Worm (Caenorhabditis elegans): ENCODE measurements around the gene catp-5.

The catp-5 gene

DNA sequence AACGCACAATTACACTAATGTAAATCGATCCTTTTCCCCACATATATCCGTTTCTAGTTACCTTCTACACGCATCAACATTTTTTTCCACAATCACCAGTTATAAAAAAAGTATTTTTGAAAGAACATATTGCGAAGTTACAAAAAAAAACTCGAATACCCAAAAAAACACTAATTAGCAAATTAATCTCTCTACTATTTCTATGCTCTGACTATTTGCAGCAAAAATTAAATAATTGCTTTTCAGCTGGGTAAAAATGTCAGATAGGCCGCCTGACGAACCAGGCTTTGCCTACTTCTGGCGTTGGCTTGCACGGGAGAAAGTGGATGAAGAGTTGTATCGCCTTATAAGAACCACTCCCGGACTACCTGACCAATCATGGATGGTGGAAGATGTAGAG lies 11.5 kb upstream of the catp-5 start, which contains the start of gene K07E3.1:
K07E3.1 (plus strand) TSS at position 247 of the 400 bp plus-strand sequence.
- TF ChIP-seq ceh-83 (GFP tag; optimal IDR thresholded peaks at IDR 0.05) (no peak), snpc-4 (tag; optimal IDR thresholded peaks at IDR 0.05) (no peak), unc-62 (GFP tag; optimal IDR thresholded peaks at IDR 0.05) (no peak), ceh-43 (GFP tag; optimal IDR thresholded peaks at IDR 0.05) (no peak), nhr-2 (tag; optimal IDR thresholded peaks at IDR 0.05) (no peak), ces-1 (GFP tag; optimal IDR thresholded peaks at IDR 0.05) (no peak), nhr-76 (tag; optimal IDR thresholded peaks at IDR 0.05) (no peak), unc-120 (tag; optimal IDR thresholded peaks at IDR 0.05; ENCODE audit: poor library complexity, severe bottlenecking) (no peak), elt-3 (tag; optimal IDR thresholded peaks at IDR 0.05) (no peak), blmp-1 (tag; optimal IDR thresholded peaks at IDR 0.05) (no peak)

DNA sequence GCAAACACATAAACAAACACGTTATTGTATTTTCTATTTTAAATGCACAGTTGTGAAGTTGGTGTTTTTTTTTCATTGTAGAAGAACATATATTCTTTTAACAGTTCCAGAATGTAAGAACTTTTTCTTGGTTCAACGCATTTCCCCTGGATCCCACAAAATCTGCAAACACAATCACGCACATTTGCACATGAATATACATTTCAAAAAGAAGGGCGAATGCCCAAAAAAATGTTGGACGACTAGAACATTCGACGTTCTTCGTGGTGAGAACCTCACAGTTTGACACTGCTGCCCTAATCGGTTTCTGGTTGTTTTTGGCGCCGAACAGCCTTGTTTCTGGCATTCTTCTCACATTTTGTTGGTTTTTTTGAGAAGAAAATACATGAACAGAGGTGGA lies 10.9 kb upstream of the catp-5 start:
- TF ChIP-seq nhr-2 (tag; optimal IDR thresholded peaks at IDR 0.05) (no peak), unc-62 (GFP tag; optimal IDR thresholded peaks at IDR 0.05) (no peak), mls-2 (tag; optimal IDR thresholded peaks at IDR 0.05) (no peak), lin-13 (tag; optimal IDR thresholded peaks at IDR 0.05) (no peak), nhr-12 (tag; optimal IDR thresholded peaks at IDR 0.05) (no peak), tbx-8 (GFP tag; optimal IDR thresholded peaks at IDR 0.05) (no peak)

DNA sequence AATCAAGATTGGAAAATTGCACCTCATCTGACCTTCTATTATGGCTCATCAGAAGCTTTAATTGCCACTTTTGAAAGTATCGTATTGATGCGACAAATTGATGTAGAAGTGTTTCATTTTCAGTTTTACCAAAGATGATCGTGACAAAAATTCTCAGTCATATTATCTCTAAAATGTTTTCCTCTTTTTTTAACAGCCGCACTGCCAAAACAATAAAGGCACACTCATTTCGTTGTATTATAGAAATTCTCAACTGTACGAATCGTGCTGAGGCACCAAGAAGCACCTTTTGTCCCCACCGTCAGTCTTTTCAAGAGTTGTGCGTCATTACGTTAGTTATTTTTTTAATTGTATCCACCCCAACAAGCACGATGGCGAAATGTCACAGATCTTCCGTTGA lies 9.3 kb upstream of the catp-5 start, which contains the start of gene K07E3.9:
K07E3.9 (plus strand) TSS at position 301 of the 400 bp plus-strand sequence.
- no peak for TF ChIP-seq drap-1 (GFP tag; optimal IDR thresholded peaks at IDR 0.05)
- no peak for TF ChIP-seq ceh-83 (GFP tag; optimal IDR thresholded peaks at IDR 0.05)
- TF ChIP-seq nhr-2 (tag; optimal IDR thresholded peaks at IDR 0.05), result no peak
- no peak for TF ChIP-seq ceh-43 (GFP tag; optimal IDR thresholded peaks at IDR 0.05)
- no peak for TF ChIP-seq sem-2 (GFP tag; optimal IDR thresholded peaks at IDR 0.05)
- no peak for TF ChIP-seq nhr-76 (tag; optimal IDR thresholded peaks at IDR 0.05)
- TF ChIP-seq blmp-1 (tag; optimal IDR thresholded peaks at IDR 0.05), result no peak
- TF ChIP-seq tbx-8 (GFP tag; optimal IDR thresholded peaks at IDR 0.05), result no peak
- TF ChIP-seq unc-39 (tag; optimal IDR thresholded peaks at IDR 0.05), result no peak
- TF ChIP-seq mab-5 (tag; optimal IDR thresholded peaks at IDR 0.05), result no peak
- TF ChIP-seq nhr-12 (tag; optimal IDR thresholded peaks at IDR 0.05), result no peak
- TF ChIP-seq flh-1 (GFP tag; optimal IDR thresholded peaks at IDR 0.05), result no peak

DNA sequence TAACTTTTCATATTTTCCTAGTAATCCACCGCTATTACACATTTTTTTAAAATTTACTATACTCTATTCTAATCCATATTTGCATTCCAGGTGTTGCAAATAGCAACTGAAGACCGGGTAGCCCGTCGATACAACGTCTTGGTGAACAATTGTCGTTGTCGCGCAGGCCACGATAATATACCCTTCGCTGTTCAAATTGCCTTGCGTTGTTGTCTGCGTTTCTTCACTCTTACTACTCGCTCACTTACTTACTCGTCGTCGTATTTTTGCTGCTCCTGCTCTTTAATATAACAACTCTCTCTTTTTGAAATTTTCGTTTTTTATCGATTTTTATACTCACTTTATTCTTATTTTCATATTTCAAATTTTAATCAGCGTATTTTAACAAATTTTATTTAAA lies 5.2 kb upstream of the catp-5 start, which contains the start of gene K07E3.2:
K07E3.2 (plus strand) TSS at position 400 of the 400 bp plus-strand sequence.
- TF ChIP-seq hlh-1 (tag; optimal IDR thresholded peaks at IDR 0.05) (peak; percentile 28), mls-2 (tag; optimal IDR thresholded peaks at IDR 0.05) (no peak), ces-1 (GFP tag; optimal IDR thresholded peaks at IDR 0.05) (peak; percentile 5)

DNA sequence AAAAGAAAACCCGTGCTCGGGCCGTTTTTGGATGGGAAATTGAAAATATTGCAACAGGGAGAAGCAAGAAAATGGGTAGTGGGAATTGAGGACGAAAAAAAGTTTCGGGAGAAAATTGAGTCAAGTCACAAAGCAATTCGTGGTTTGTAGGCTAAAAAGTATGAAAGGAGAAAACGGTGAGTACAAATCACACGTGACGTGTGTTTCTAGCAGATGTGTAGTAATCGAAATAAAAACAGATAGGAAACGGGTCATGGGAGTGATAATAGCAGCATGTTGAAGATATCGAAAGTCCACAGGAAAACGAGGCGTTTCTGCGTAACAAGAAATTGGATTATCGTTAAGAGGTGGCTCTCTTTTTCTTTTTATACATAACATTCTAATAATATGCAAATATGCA lies 8.7 kb downstream of the catp-5 start:
- no peak for TF ChIP-seq blmp-1 (tag; optimal IDR thresholded peaks at IDR 0.05)
- TF ChIP-seq ces-1 (GFP tag; optimal IDR thresholded peaks at IDR 0.05), result peak; percentile 61

DNA sequence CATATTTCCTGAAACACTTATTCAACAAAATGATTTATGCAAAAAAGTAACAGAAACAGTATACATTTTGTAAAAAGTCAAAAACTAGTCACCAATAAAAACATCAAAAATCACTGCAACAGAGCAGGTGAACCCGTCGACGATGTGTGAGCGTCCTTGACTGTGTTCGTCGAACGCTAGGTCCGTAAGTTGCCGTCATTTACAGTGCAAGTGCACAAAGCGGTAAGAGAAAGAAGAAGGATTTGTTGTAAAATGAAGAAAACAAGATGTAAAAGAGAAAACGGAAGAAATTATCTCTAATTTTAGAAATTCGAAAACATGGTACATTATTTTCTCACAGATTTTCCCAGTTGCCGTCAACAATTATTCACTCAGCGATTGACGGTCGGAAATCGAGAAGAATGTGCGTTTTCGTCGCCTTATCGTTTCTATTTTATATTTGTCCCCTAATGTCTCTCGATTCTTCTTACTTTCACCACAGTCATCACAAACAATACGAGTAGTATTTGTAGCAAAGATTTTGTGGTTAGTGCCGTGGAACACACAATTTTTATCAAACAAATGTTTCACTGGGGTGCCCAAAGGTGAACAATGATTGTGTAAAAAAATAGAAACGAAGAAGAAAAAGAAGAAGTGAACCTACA lies 9.3 kb downstream of the catp-5 start:
- no peak for TF ChIP-seq lsy-2 (tag; optimal IDR thresholded peaks at IDR 0.05)
- TF ChIP-seq bed-3 (GFP tag; optimal IDR thresholded peaks at IDR 0.05), result no peak
- TF ChIP-seq ces-1 (GFP tag; optimal IDR thresholded peaks at IDR 0.05), result no peak
- no peak for TF ChIP-seq mep-1 (tag; optimal IDR thresholded peaks at IDR 0.05)
- no peak for TF ChIP-seq ceh-39 (tag; optimal IDR thresholded peaks at IDR 0.05)
- no peak for TF ChIP-seq hlh-1 (tag; optimal IDR thresholded peaks at IDR 0.05)
- no peak for TF ChIP-seq lin-32 (GFP tag; optimal IDR thresholded peaks at IDR 0.05)
- no peak for TF ChIP-seq M03D4.4 (tag; optimal IDR thresholded peaks at IDR 0.05)
- TF ChIP-seq tbx-8 (GFP tag; optimal IDR thresholded peaks at IDR 0.05), result no peak
- TF ChIP-seq unc-39 (tag; optimal IDR thresholded peaks at IDR 0.05), result no peak
- TF ChIP-seq lin-13 (tag; optimal IDR thresholded peaks at IDR 0.05), result no peak
- no peak for TF ChIP-seq flh-1 (GFP tag; optimal IDR thresholded peaks at IDR 0.05)
- no peak for TF ChIP-seq snpc-4 (tag; optimal IDR thresholded peaks at IDR 0.05)
- TF ChIP-seq ceh-43 (GFP tag; optimal IDR thresholded peaks at IDR 0.05), result no peak
- TF ChIP-seq ztf-11 (tag; optimal IDR thresholded peaks at IDR 0.05), result no peak
- TF ChIP-seq nhr-28 (tag; optimal IDR thresholded peaks at IDR 0.05), result no peak
- TF ChIP-seq nhr-237 (tag; optimal IDR thresholded peaks at IDR 0.05), result no peak
- no peak for TF ChIP-seq nhr-76 (tag; optimal IDR thresholded peaks at IDR 0.05)
